Fruit fly (Drosophila melanogaster): Measurements from ENCODE around the gene CG5892.

DNA sequence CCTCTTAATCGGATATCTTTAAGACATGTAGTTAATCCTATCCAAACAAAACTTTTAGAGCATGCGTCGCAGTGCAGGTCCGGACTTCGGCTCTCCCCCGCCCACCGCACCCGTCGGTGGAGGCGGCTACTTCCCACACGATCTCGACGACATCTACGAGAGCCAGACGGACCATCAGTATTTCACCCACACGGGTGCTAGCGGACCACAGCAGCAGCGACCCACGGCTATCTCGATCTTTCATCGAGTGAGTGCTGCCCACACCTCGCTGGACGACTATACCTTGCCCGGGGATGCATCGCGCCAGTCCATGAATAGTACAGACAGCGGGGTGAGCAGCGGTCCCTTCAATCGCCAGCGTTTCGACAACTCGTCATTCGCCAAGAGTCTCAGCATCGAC, 40.8 kb upstream of the CG5892 start:
- TF ChIP-seq CG8478 (optimal IDR thresholded peaks at IDR 0.05) (no peak), EcR (GFP tag; optimal IDR thresholded peaks at IDR 0.05) (no peak), psq (optimal IDR thresholded peaks at IDR 0.05) (no peak), usp (GFP tag; optimal IDR thresholded peaks at IDR 0.05) (no peak), pan (optimal IDR thresholded peaks at IDR 0.05) (no peak)

All from whole organism.